Worm (Caenorhabditis elegans): ENCODE data around the gene F14D7.3.

F14D7.3 gene

ce11 chrV:14296499-14296898, at the start of gene F14D7.3:
F14D7.3 (plus strand) TSS chrV:14296799.
- TF ChIP-seq egl-13 (tag; optimal IDR thresholded peaks at IDR 0.05) (no peak), fos-1 (tag; optimal IDR thresholded peaks at IDR 0.05) (no peak), tlp-1 (tag; optimal IDR thresholded peaks at IDR 0.05) (no peak), zag-1 (tag; optimal IDR thresholded peaks at IDR 0.05) (no peak), nhr-20 (tag; optimal IDR thresholded peaks at IDR 0.05) (no peak), fkh-8 (tag; optimal IDR thresholded peaks at IDR 0.05) (no peak), ceh-82 (tag; optimal IDR thresholded peaks at IDR 0.05) (no peak), C16A3.4 (tag; optimal IDR thresholded peaks at IDR 0.05) (no peak), nhr-12 (tag; optimal IDR thresholded peaks at IDR 0.05) (no peak), lin-14 (GFP tag; optimal IDR thresholded peaks at IDR 0.05) (no peak), rnt-1 (tag; optimal IDR thresholded peaks at IDR 0.05) (no peak), jun-1 (tag; optimal IDR thresholded peaks at IDR 0.05) (no peak), hlh-17 (GFP tag; optimal IDR thresholded peaks at IDR 0.05; ENCODE audit: borderline replicate concordance) (no peak), hpl-2 (GFP tag; optimal IDR thresholded peaks at IDR 0.05) (no peak)

DNA sequence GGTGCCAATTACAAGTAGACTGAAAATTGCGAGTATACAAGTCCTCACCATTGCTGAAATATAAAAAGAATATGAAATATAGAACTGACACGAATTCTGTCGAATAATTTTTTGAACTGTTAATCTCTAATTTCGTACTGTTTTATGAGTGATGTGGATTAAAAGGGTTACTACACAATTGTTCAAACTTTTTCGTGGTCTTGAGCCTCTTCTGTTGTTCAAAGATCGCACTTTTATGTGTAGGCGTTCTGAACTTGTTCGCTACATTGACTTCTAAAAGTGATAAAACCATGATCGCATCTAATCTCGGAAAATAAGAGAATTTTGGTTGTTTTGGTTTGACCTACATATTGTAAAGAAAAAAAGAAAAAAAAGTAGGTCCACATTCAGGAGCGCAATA, 48.6 kb upstream of the F14D7.3 start, which contains the start of gene K02E11.4:
Gene K02E11.4 (minus strand): TSS at position 101 of the 400 bp plus-strand sequence.
- TF ChIP-seq nhr-237 (tag; optimal IDR thresholded peaks at IDR 0.05) (no peak), ets-5 (GFP tag; IDR thresholded peaks at IDR 0.05) (no peak), lin-39 (tag; optimal IDR thresholded peaks at IDR 0.05) (no peak), blmp-1 (tag; optimal IDR thresholded peaks at IDR 0.05) (no peak), tlp-1 (tag; optimal IDR thresholded peaks at IDR 0.05) (no peak), nhr-90 (tag; optimal IDR thresholded peaks at IDR 0.05; ENCODE audit: poor library complexity) (no peak), rnt-1 (tag; optimal IDR thresholded peaks at IDR 0.05) (no peak), nhr-47 (tag; optimal IDR thresholded peaks at IDR 0.05) (no peak), mab-9 (GFP tag; IDR thresholded peaks at IDR 0.05) (no peak), nhr-77 (tag; optimal IDR thresholded peaks at IDR 0.05) (no peak), alr-1 (tag; optimal IDR thresholded peaks at IDR 0.05; ENCODE audit: borderline replicate concordance) (no peak), unc-86 (tag; optimal IDR thresholded peaks at IDR 0.05) (no peak), sox-4 (tag; optimal IDR thresholded peaks at IDR 0.05) (no peak)

DNA sequence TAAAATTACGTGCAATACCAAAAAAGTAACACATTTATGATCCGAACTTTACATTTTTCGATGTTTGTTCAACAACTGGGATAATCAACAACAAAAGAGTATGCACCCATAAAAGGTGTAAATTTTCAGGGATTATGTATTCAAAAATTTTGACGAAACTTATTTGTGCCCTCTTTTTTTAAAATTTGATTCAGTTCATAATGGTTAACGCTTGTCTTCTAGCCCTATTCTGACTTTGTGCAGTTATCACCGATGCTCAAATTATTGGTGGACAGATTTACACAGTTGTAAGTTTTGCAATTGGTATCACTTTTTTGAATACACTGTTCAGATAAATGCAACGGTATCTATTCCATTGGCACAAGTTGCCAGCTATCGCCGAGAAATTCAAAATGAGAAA, 47.9 kb upstream of the F14D7.3 start, which contains the start of gene K02E11.6:
Gene K02E11.6 (plus strand): TSS at position 149 of the 400 bp plus-strand sequence.
- TF ChIP-seq elt-3 (tag; optimal IDR thresholded peaks at IDR 0.05) (no peak), snu-23 (GFP tag; optimal IDR thresholded peaks at IDR 0.05) (no peak), lin-13 (GFP tag; optimal IDR thresholded peaks at IDR 0.05) (no peak), aha-1 (tag; optimal IDR thresholded peaks at IDR 0.05) (no peak), F16B12.6 (tag; optimal IDR thresholded peaks at IDR 0.05) (no peak), nhr-85 (tag) (no peak), egl-13 (tag; optimal IDR thresholded peaks at IDR 0.05) (no peak), nhr-20 (tag; optimal IDR thresholded peaks at IDR 0.05) (no peak), lsy-2 (tag; optimal IDR thresholded peaks at IDR 0.05) (no peak), aly-2 (tag; optimal IDR thresholded peaks at IDR 0.05) (no peak), lin-14 (GFP tag; optimal IDR thresholded peaks at IDR 0.05) (no peak), grh-1 (GFP tag; IDR thresholded peaks at IDR 0.05) (no peak), ceh-8 (GFP tag; optimal IDR thresholded peaks at IDR 0.05) (no peak)

- TF ChIP-seq nhr-19 (GFP tag; conservative IDR thresholded peaks at IDR 0.05) (no peak), egl-13 (tag; optimal IDR thresholded peaks at IDR 0.05) (no peak), ets-5 (GFP tag; IDR thresholded peaks at IDR 0.05) (no peak), unc-62 (GFP tag; optimal IDR thresholded peaks at IDR 0.05) (no peak), sup-37 (GFP tag; optimal IDR thresholded peaks at IDR 0.05) (no peak), mef-2 (tag; optimal IDR thresholded peaks at IDR 0.05) (no peak), unc-30 (tag; optimal IDR thresholded peaks at IDR 0.05) (no peak), swsn-7 (tag; optimal IDR thresholded peaks at IDR 0.05) (no peak), snpc-4 (tag; optimal IDR thresholded peaks at IDR 0.05) (no peak), egl-27 (tag; optimal IDR thresholded peaks at IDR 0.05) (no peak), tlp-1 (tag; optimal IDR thresholded peaks at IDR 0.05) (no peak), ces-1 (GFP tag; optimal IDR thresholded peaks at IDR 0.05) (no peak)
Measured at ce11 chrV:14252025-14252424, 44.6 kb upstream of the F14D7.3 start, which contains the start of gene K02E11.5. K02E11.5 (plus strand) TSS chrV:14252325.

All from whole organism, L1 larva.